Fruit fly (Drosophila melanogaster): ENCODE data around the gene Neos.

Neos gene

dm6 chr3L:7249167-7249566, 7.7 kb downstream of the Neos start, which contains the start of gene Cdc27 (continued):
- TF ChIP-seq Dbx (GFP tag; IDR thresholded peaks at IDR 0.05) (peak; percentile 47; the same call in 2 of the 3 replicates), Dek (tag; optimal IDR thresholded peaks at IDR 0.05) (peak; percentile 56), CG10543 (GFP tag; optimal IDR thresholded peaks at IDR 0.05) (no peak), Hr78 (GFP tag; optimal IDR thresholded peaks at IDR 0.05) (peak in 1 of 2 experiments; percentile 68), CG2120 (GFP tag; optimal IDR thresholded peaks at IDR 0.05) (peak; percentile 69), CG4730 (GFP tag; IDR thresholded peaks at IDR 0.05) (no peak), BEAF-32 (GFP tag; optimal IDR thresholded peaks at IDR 0.05) (peak; percentile 88), ssp (GFP tag; IDR thresholded peaks at IDR 0.05) (peak; percentile 100), HmgZ (tag; optimal IDR thresholded peaks at IDR 0.05) (peak; percentile 47), CG12219 (GFP tag; optimal IDR thresholded peaks at IDR 0.05) (no peak), klu (GFP tag; IDR thresholded peaks at IDR 0.05) (no peak), CG10267 (tag; optimal IDR thresholded peaks at IDR 0.05) (peak; percentile 53), br (optimal IDR thresholded peaks at IDR 0.05) (no peak), slbo (GFP tag; IDR thresholded peaks at IDR 0.05) (peak; percentile 64), CG5245 (GFP tag; optimal IDR thresholded peaks at IDR 0.05) (no peak), unpg (GFP tag; optimal IDR thresholded peaks at IDR 0.05) (peak; percentile 28), oc (tag; optimal IDR thresholded peaks at IDR 0.05) (no peak), Camta (GFP tag; optimal IDR thresholded peaks at IDR 0.05) (peak; percentile 53), corto (GFP tag; optimal IDR thresholded peaks at IDR 0.05) (no peak), TFAM (GFP tag; optimal IDR thresholded peaks at IDR 0.05) (no peak), bsh (GFP tag; optimal IDR thresholded peaks at IDR 0.05) (peak in 1 of 2 experiments; percentile 36), CG12236 (GFP tag; optimal IDR thresholded peaks at IDR 0.05) (no peak), kay (GFP tag; optimal IDR thresholded peaks at IDR 0.05) (peak; percentile 9), CG18599 (GFP tag; optimal IDR thresholded peaks at IDR 0.05) (no peak), danr (GFP tag; IDR thresholded peaks at IDR 0.05) (no peak), chinmo (GFP tag; IDR thresholded peaks at IDR 0.05; ENCODE audit: partially characterized antibody) (peak; percentile 55; the same call in 1 of the 4 replicates), CG7357 (GFP tag; IDR thresholded peaks at IDR 0.05) (peak; percentile 98), maf-S (GFP tag; optimal IDR thresholded peaks at IDR 0.05) (peak; percentile 10), ato (GFP tag; IDR thresholded peaks at IDR 0.05; ENCODE audit: partially characterized antibody) (peak; percentile 75), CG4854 (GFP tag; optimal IDR thresholded peaks at IDR 0.05) (peak; percentile 5), prd (optimal IDR thresholded peaks at IDR 0.05) (no peak), prd (GFP tag; IDR thresholded peaks at IDR 0.05) (peak; percentile 23; the same call in 1 of the 3 replicates), CG30431 (GFP tag; optimal IDR thresholded peaks at IDR 0.05) (no peak), HLHmδ (GFP tag; optimal IDR thresholded peaks at IDR 0.05) (peak; percentile 10), CG30403 (GFP tag; optimal IDR thresholded peaks at IDR 0.05) (peak; percentile 57), CG2129 (GFP tag; IDR thresholded peaks at IDR 0.05; ENCODE audit: partially characterized antibody) (peak; percentile 37; the same call in 1 of the 2 replicates), Sry-β (GFP tag; optimal IDR thresholded peaks at IDR 0.05) (no peak), CG2199 (GFP tag; IDR thresholded peaks at IDR 0.05) (no peak), ewg (GFP tag; optimal IDR thresholded peaks at IDR 0.05) (no peak), pho (GFP tag; optimal IDR thresholded peaks at IDR 0.05) (no peak), CG10462 (GFP tag; optimal IDR thresholded peaks at IDR 0.05) (no peak), CG8765 (GFP tag; IDR thresholded peaks at IDR 0.05) (no peak), CG12744 (GFP tag; optimal IDR thresholded peaks at IDR 0.05) (no peak), CG9727 (GFP tag; optimal IDR thresholded peaks at IDR 0.05) (peak; percentile 30), ken (GFP tag; IDR thresholded peaks at IDR 0.05) (0 out of 3 replicates have a peak, but pooled peaks have one; percentile 42), mam (GFP tag; optimal IDR thresholded peaks at IDR 0.05) (peak; percentile 61), CG10147 (GFP tag; optimal IDR thresholded peaks at IDR 0.05) (peak; percentile 32), CG17361 (GFP tag; IDR thresholded peaks at IDR 0.05) (peak; percentile 60), Bteb2 (GFP tag; optimal IDR thresholded peaks at IDR 0.05) (peak; percentile 29), CG18619 (GFP tag; optimal IDR thresholded peaks at IDR 0.05) (peak; percentile 13), Ets97D (GFP tag; optimal IDR thresholded peaks at IDR 0.05) (peak; percentile 70)

All from whole organism, embryonic.